Fruit fly (Drosophila melanogaster): ENCODE results near the gene Esp.

DNA sequence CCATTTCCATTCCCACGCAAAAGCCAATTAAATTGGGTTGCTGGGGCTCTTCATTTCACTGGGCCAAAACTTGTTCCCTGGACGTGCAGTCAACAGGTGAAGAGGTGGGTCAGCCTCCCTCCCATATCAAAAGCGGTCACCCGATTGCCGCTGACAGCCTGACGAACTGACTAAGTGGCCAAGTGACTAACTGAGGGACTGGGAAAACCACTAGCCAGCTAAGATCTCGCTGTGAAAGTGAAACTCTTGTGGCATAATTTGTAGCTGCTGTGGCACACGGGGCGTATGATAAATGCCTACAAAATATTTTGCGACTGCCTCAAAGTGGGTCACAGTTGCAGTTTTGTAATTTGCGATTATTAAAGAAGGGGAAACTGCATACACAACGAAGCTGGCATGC is 46.7 kb downstream of the Esp start:
- TF ChIP-seq Pdp1 (GFP tag; optimal IDR thresholded peaks at IDR 0.05) (no peak), CG14860 (GFP tag; IDR thresholded peaks at IDR 0.05; ENCODE audit: partially characterized antibody) (no peak), run (tag; optimal IDR thresholded peaks at IDR 0.05) (no peak), Nf-YB (GFP tag; optimal IDR thresholded peaks at IDR 0.05) (no peak)
